Fruit fly (Drosophila melanogaster): ENCODE data around the gene CG15635.

Gene CG15635

dm6 chr2L:4642672-4643071, at the start of gene CG15635:
CG15635 (plus strand) TSS chr2L:4642972.
- TF ChIP-seq psq (optimal IDR thresholded peaks at IDR 0.05): no peak
- no peak for TF ChIP-seq Sin3A (optimal IDR thresholded peaks at IDR 0.05)
- no peak for TF ChIP-seq insv (optimal IDR thresholded peaks at IDR 0.05)
- no peak for TF ChIP-seq ttk (optimal IDR thresholded peaks at IDR 0.05)

dm6 chr2L:4594828-4595406, 47.9 kb upstream of the CG15635 start:
- TF ChIP-seq h (optimal IDR thresholded peaks at IDR 0.05): no peak
- no peak for TF ChIP-seq Sin3A (optimal IDR thresholded peaks at IDR 0.05)
- TF ChIP-seq psq (optimal IDR thresholded peaks at IDR 0.05): no peak
- no peak for TF ChIP-seq insv (optimal IDR thresholded peaks at IDR 0.05)
- no peak for TF ChIP-seq ttk (optimal IDR thresholded peaks at IDR 0.05)
- TF ChIP-seq Myc (optimal IDR thresholded peaks at IDR 0.05): no peak

dm6 chr2L:4596686-4597085, 46.1 kb upstream of the CG15635 start:
- TF ChIP-seq Myc (optimal IDR thresholded peaks at IDR 0.05) (no peak), insv (optimal IDR thresholded peaks at IDR 0.05) (no peak), Sin3A (optimal IDR thresholded peaks at IDR 0.05) (no peak), h (optimal IDR thresholded peaks at IDR 0.05) (no peak), psq (optimal IDR thresholded peaks at IDR 0.05) (no peak), ttk (optimal IDR thresholded peaks at IDR 0.05) (no peak)

dm6 chr2L:4597580-4597979, 45.2 kb upstream of the CG15635 start:
- TF ChIP-seq h (optimal IDR thresholded peaks at IDR 0.05) (no peak), insv (optimal IDR thresholded peaks at IDR 0.05) (no peak), Sin3A (optimal IDR thresholded peaks at IDR 0.05) (no peak), psq (optimal IDR thresholded peaks at IDR 0.05) (no peak), Myc (optimal IDR thresholded peaks at IDR 0.05) (no peak), ttk (optimal IDR thresholded peaks at IDR 0.05) (no peak)

- TF ChIP-seq h (optimal IDR thresholded peaks at IDR 0.05) (no peak), insv (optimal IDR thresholded peaks at IDR 0.05) (no peak), psq (optimal IDR thresholded peaks at IDR 0.05) (no peak), ttk (optimal IDR thresholded peaks at IDR 0.05) (no peak), Myc (optimal IDR thresholded peaks at IDR 0.05) (no peak), Sin3A (optimal IDR thresholded peaks at IDR 0.05) (no peak)
These were observed 42.8 kb upstream of the CG15635 start for dm6 chr2L:4599812-4600454.

- TF ChIP-seq insv (optimal IDR thresholded peaks at IDR 0.05) (no peak), psq (optimal IDR thresholded peaks at IDR 0.05) (no peak), Myc (optimal IDR thresholded peaks at IDR 0.05) (no peak), h (optimal IDR thresholded peaks at IDR 0.05) (no peak), ttk (optimal IDR thresholded peaks at IDR 0.05) (no peak), Sin3A (optimal IDR thresholded peaks at IDR 0.05) (no peak)
These were observed 28.6 kb upstream of the CG15635 start, which contains the start of gene dpy for dm6 chr2L:4614140-4614642. dpy (minus strand) TSS chr2L:4614300.

dm6 chr2L:4619172-4619571, 23.6 kb upstream of the CG15635 start:
- TF ChIP-seq psq (optimal IDR thresholded peaks at IDR 0.05): no peak
- no peak for TF ChIP-seq Sin3A (optimal IDR thresholded peaks at IDR 0.05)
- TF ChIP-seq ttk (optimal IDR thresholded peaks at IDR 0.05): no peak
- TF ChIP-seq h (optimal IDR thresholded peaks at IDR 0.05): no peak
- no peak for TF ChIP-seq insv (optimal IDR thresholded peaks at IDR 0.05)
- no peak for TF ChIP-seq Myc (optimal IDR thresholded peaks at IDR 0.05)

- TF ChIP-seq insv (optimal IDR thresholded peaks at IDR 0.05) (no peak), Sin3A (optimal IDR thresholded peaks at IDR 0.05) (no peak), h (optimal IDR thresholded peaks at IDR 0.05) (no peak), Myc (optimal IDR thresholded peaks at IDR 0.05) (no peak), psq (optimal IDR thresholded peaks at IDR 0.05) (no peak), ttk (optimal IDR thresholded peaks at IDR 0.05) (no peak)
These were observed 20.8 kb upstream of the CG15635 start for dm6 chr2L:4621926-4622325.

dm6 chr2L:4626994-4627393, 15.8 kb upstream of the CG15635 start:
- TF ChIP-seq Myc (optimal IDR thresholded peaks at IDR 0.05) (no peak), Sin3A (optimal IDR thresholded peaks at IDR 0.05) (no peak), insv (optimal IDR thresholded peaks at IDR 0.05) (no peak), psq (optimal IDR thresholded peaks at IDR 0.05) (no peak), ttk (optimal IDR thresholded peaks at IDR 0.05) (no peak), h (optimal IDR thresholded peaks at IDR 0.05) (no peak)

- TF ChIP-seq Sin3A (optimal IDR thresholded peaks at IDR 0.05) (no peak), h (optimal IDR thresholded peaks at IDR 0.05) (no peak), ttk (optimal IDR thresholded peaks at IDR 0.05) (no peak), insv (optimal IDR thresholded peaks at IDR 0.05) (no peak), Myc (optimal IDR thresholded peaks at IDR 0.05) (no peak), psq (optimal IDR thresholded peaks at IDR 0.05) (no peak)
These were observed 9.8 kb upstream of the CG15635 start for dm6 chr2L:4632997-4633396.

- no peak for TF ChIP-seq Myc (optimal IDR thresholded peaks at IDR 0.05)
- no peak for TF ChIP-seq h (optimal IDR thresholded peaks at IDR 0.05)
- TF ChIP-seq ttk (optimal IDR thresholded peaks at IDR 0.05): no peak
- no peak for TF ChIP-seq insv (optimal IDR thresholded peaks at IDR 0.05)
- TF ChIP-seq psq (optimal IDR thresholded peaks at IDR 0.05): no peak
- no peak for TF ChIP-seq Sin3A (optimal IDR thresholded peaks at IDR 0.05)
These were observed 7.4 kb upstream of the CG15635 start for dm6 chr2L:4635376-4635775.

dm6 chr2L:4640996-4641395, 1.8 kb upstream of the CG15635 start, which contains the start of gene BG642163:
BG642163 (plus strand) TSS chr2L:4641296.
- TF ChIP-seq insv (optimal IDR thresholded peaks at IDR 0.05): no peak
- TF ChIP-seq Sin3A (optimal IDR thresholded peaks at IDR 0.05): no peak
- TF ChIP-seq psq (optimal IDR thresholded peaks at IDR 0.05): no peak
- TF ChIP-seq h (optimal IDR thresholded peaks at IDR 0.05): no peak
- no peak for TF ChIP-seq ttk (optimal IDR thresholded peaks at IDR 0.05)
- TF ChIP-seq Myc (optimal IDR thresholded peaks at IDR 0.05): no peak
